Worm (Caenorhabditis elegans) whole organism, L4 larva: ENCODE measurements around the gene clh-6.

Experiments
- Y105C5A.15 ChIP-seq: fragments of 200-800 bp; sonication (Bioruptor generic); IDR thresholded peaks from 2 replicates; pipeline ENCODE4 v1.3.6; 2022; ENCODE audit warnings: missing genetic modification characterization, missing compliant biosample characterization
- dpl-1 ChIP-seq: fragments of 150-350 bp; optimal IDR thresholded peaks from 2 replicates; lab custom pipeline; 2014; ENCODE audit warnings: missing biosample characterization, missing genetic modification reagents, missing genetic modification characterization
- gei-8 ChIP-seq: fragments of 200-800 bp; sonication (Bioruptor generic); optimal IDR thresholded peaks from 2 replicates; lab custom pipeline; 2018; ENCODE audit warnings: mild to moderate bottlenecking, missing genetic modification characterization, missing compliant biosample characterization
- mdl-1 ChIP-seq, 2 experiments: fragments of 150-350 bp in 1 of 2; sonication (generic microtip) in 1 of 2; optimal IDR thresholded peaks; 2 replicates each; lab custom pipeline; 2014 to 2017; ENCODE audit warnings: missing biosample characterization in 2 of 2, missing genetic modification characterization in 2 of 2
- mdt-29 ChIP-seq: fragments of 200-800 bp; sonication (Bioruptor generic); IDR thresholded peaks from 2 replicates; pipeline ENCODE4 v1.3.6; 2022; ENCODE audit warnings: missing genetic modification reagents, missing genetic modification characterization, missing compliant biosample characterization
- unc-62 ChIP-seq, 3 experiments: fragments of 150-350 bp in 1 of 3; sonication (generic microtip); optimal IDR thresholded peaks in 2 of 3; peaks in 1 of 3; 1 replicate in 1 of 3; 2 replicates in 2 of 3; lab custom pipeline; 2014 to 2017; ENCODE audit warnings: missing biosample characterization in 3 of 3, missing genetic modification characterization in 3 of 3, missing genetic modification reagents in 3 of 3, missing genotype in 1 of 3

DNA sequence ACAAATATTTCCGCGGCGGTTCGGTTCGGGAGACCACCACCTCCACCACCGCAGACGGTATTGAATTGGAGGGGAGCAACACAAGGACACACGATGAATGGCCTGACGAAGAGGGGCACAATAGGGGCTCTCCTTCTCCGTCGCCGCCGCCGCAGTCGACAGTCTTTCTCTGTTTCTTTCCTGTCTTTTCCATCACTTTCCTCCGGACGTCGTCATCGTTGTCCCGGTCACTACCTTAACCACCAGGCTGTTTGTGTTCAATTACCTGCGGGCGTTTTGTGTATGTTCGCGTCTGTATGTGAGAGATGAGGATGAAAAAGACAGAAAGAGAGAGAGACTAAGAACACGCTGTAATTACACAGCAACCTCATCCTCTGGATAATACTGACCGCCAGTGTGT is 23.4 kb downstream of the clh-6 start:
- TF ChIP-seq gei-8: no peak
- no peak for TF ChIP-seq mdt-29 (GFP tag; lab: Robert Waterston, UW)
- TF ChIP-seq dpl-1 (GFP tag; lab: Kevin White, UChicago): no peak
- peak in 1 of 2 experiments; percentile 90 for TF ChIP-seq unc-62 (GFP tag; optimal IDR thresholded peaks at IDR 0.05 in 1 of 2; lab: Kevin White, UChicago)
- TF ChIP-seq unc-62 (tag; optimal IDR thresholded peaks at IDR 0.05; lab: Kevin White, UChicago): no peak
- no peak for TF ChIP-seq mdl-1 (tag; optimal IDR thresholded peaks at IDR 0.05; lab: Kevin White, UChicago)
- TF ChIP-seq Y105C5A.15 (GFP tag; lab: Robert Waterston, UW): no peak
